Worm (Caenorhabditis elegans) whole organism, L1 larva: ENCODE results near the gene unc-31.

Experiments used
- fkh-10 ChIP-seq: sonication (generic microtip); optimal IDR thresholded peaks from 2 replicates; lab custom pipeline; 2017; ENCODE audit warnings: missing biosample characterization, missing genetic modification reagents, missing genetic modification characterization
- fkh-8 ChIP-seq: sonication (generic microtip); optimal IDR thresholded peaks from 2 replicates; lab custom pipeline; 2016; ENCODE audit warnings: mild to moderate bottlenecking, missing genetic modification characterization, missing compliant biosample characterization
- jun-1 ChIP-seq: fragments of 150-350 bp; optimal IDR thresholded peaks from 2 replicates; lab custom pipeline; 2014; ENCODE audit warnings: missing biosample characterization, missing genetic modification reagents, missing genetic modification characterization
- zag-1 ChIP-seq: fragments of 150-350 bp; optimal IDR thresholded peaks from 2 replicates; lab custom pipeline; 2014; ENCODE audit warnings: missing biosample characterization, missing genetic modification characterization

DNA sequence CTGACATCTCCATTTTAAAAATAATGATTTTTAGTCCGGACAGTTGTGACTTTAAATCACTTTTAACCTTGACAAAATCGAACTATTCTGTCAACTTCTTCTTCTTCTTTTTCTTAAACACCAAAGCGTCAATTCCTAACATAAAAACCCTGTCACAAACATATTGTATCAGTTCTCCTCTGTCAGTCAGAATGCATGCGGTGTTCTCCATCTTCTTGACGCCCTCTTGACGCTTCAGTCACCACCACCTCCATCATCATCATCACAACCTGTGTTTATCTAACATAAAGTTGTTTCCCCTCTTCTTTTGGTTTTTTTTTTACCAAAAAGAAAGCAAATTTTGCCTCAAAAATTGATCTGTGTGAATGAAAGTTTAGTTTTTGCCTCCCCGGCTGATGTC, 61.7 kb downstream of the unc-31 start:
- no peak for TF ChIP-seq zag-1 (tag; lab: Kevin White, UChicago)
- no peak for TF ChIP-seq jun-1 (tag; lab: Kevin White, UChicago)
- no peak for TF ChIP-seq fkh-8 (tag; lab: Kevin White, UChicago)
- no peak for TF ChIP-seq fkh-10
